Worm (Caenorhabditis elegans): ENCODE measurements around the gene srh-44.
A peak's percentile ranks its signal among the peaks of the same experiment; 100 is the strongest.

The srh-44 gene

ce11 chrII:11545299-11545951 lies 30.6 kb downstream of the srh-44 start, which contains the start of gene dnj-13 (continued):
- TF ChIP-seq ZK546.5 (tag; optimal IDR thresholded peaks at IDR 0.05) (peak; percentile 19), ztf-4 (tag; optimal IDR thresholded peaks at IDR 0.05) (peak; percentile 72)

- no peak for TF ChIP-seq daf-12 (tag; optimal IDR thresholded peaks at IDR 0.05)
- TF ChIP-seq eor-1 (tag; optimal IDR thresholded peaks at IDR 0.05) = no peak
- TF ChIP-seq sea-2 (GFP tag; optimal IDR thresholded peaks at IDR 0.05) = no peak
- TF ChIP-seq tbx-2 (tag; optimal IDR thresholded peaks at IDR 0.05) = no peak
- TF ChIP-seq elt-3 (tag; optimal IDR thresholded peaks at IDR 0.05) = no peak
- TF ChIP-seq mml-1 (tag; optimal IDR thresholded peaks at IDR 0.05) = no peak
- no peak for TF ChIP-seq nhr-43 (tag; optimal IDR thresholded peaks at IDR 0.05; ENCODE audit: poor library complexity, severe bottlenecking)
- TF ChIP-seq nhr-237 (tag; optimal IDR thresholded peaks at IDR 0.05) = no peak
- no peak for TF ChIP-seq fos-1 (tag; optimal IDR thresholded peaks at IDR 0.05)
- no peak for TF ChIP-seq nhr-12 (tag; optimal IDR thresholded peaks at IDR 0.05)
- no peak for TF ChIP-seq hmg-11 (tag; optimal IDR thresholded peaks at IDR 0.05)
- TF ChIP-seq ztf-11 (tag; optimal IDR thresholded peaks at IDR 0.05) = no peak
- TF ChIP-seq aly-2 (tag; optimal IDR thresholded peaks at IDR 0.05) = no peak
- TF ChIP-seq lsy-12 (tag; optimal IDR thresholded peaks at IDR 0.05) = no peak
- no peak for TF ChIP-seq ceh-9 (tag; optimal IDR thresholded peaks at IDR 0.05)
- TF ChIP-seq snpc-4 (tag; optimal IDR thresholded peaks at IDR 0.05) = no peak
- TF ChIP-seq pqm-1 (tag; optimal IDR thresholded peaks at IDR 0.05) = no peak
- TF ChIP-seq fkh-10 (GFP tag; optimal IDR thresholded peaks at IDR 0.05) = no peak
- TF ChIP-seq nhr-67 (tag; optimal IDR thresholded peaks at IDR 0.05) = no peak
These were observed 31.1 kb downstream of the srh-44 start for ce11 chrII:11545952-11546325.

ce11 chrII:11547254-11547687 lies 32.4 kb downstream of the srh-44 start, which contains the start of gene F54D5.7:
F54D5.7 (plus strand) TSS chrII:11547517.
- TF ChIP-seq egl-5 (tag; optimal IDR thresholded peaks at IDR 0.05) (peak; percentile 2), nhr-67 (tag; optimal IDR thresholded peaks at IDR 0.05) (no peak), elt-3 (tag; optimal IDR thresholded peaks at IDR 0.05) (peak in 1 of 3 experiments; percentile 28), hmg-11 (tag; optimal IDR thresholded peaks at IDR 0.05) (no peak), fkh-10 (GFP tag; optimal IDR thresholded peaks at IDR 0.05) (no peak), ama-1 (optimal IDR thresholded peaks at IDR 0.05) (peak; percentile 100), unc-62 (GFP tag; optimal IDR thresholded peaks at IDR 0.05) (peak; percentile 7), mdl-1 (tag; optimal IDR thresholded peaks at IDR 0.05) (peak; percentile 32), eor-1 (tag; optimal IDR thresholded peaks at IDR 0.05) (no peak), tbx-2 (tag; optimal IDR thresholded peaks at IDR 0.05) (peak; percentile 65), mml-1 (tag; optimal IDR thresholded peaks at IDR 0.05) (no peak), nhr-237 (tag; optimal IDR thresholded peaks at IDR 0.05) (no peak), ZK546.5 (tag; optimal IDR thresholded peaks at IDR 0.05) (no peak), pqm-1 (tag; optimal IDR thresholded peaks at IDR 0.05) (no peak), nfya-1 (tag; optimal IDR thresholded peaks at IDR 0.05; ENCODE audit: insufficient read depth) (peak; percentile 67), egl-27 (tag; optimal IDR thresholded peaks at IDR 0.05) (no peak), daf-12 (tag; optimal IDR thresholded peaks at IDR 0.05) (no peak), ztf-4 (tag; optimal IDR thresholded peaks at IDR 0.05) (peak; percentile 92), nhr-77 (tag; optimal IDR thresholded peaks at IDR 0.05) (no peak), lsy-12 (tag; optimal IDR thresholded peaks at IDR 0.05) (peak; percentile 54), nhr-12 (tag; optimal IDR thresholded peaks at IDR 0.05) (no peak), nhr-43 (tag; optimal IDR thresholded peaks at IDR 0.05; ENCODE audit: poor library complexity, severe bottlenecking) (peak; percentile 32), fkh-2 (tag; optimal IDR thresholded peaks at IDR 0.05) (no peak), elt-1 (tag; optimal IDR thresholded peaks at IDR 0.05) (peak; percentile 1), elt-2 (tag; optimal IDR thresholded peaks at IDR 0.05) (peak; percentile 70), ceh-82 (tag; optimal IDR thresholded peaks at IDR 0.05) (no peak), ceh-28 (tag; optimal IDR thresholded peaks at IDR 0.05) (peak; percentile 16), lin-39 (tag; optimal IDR thresholded peaks at IDR 0.05) (peak; percentile 21), R02D3.7 (tag; optimal IDR thresholded peaks at IDR 0.05) (no peak), aly-2 (tag; optimal IDR thresholded peaks at IDR 0.05) (no peak), zag-1 (tag; optimal IDR thresholded peaks at IDR 0.05) (no peak), lin-15B (tag; optimal IDR thresholded peaks at IDR 0.05) (no peak), unc-39 (tag; optimal IDR thresholded peaks at IDR 0.05) (no peak), nhr-25 (tag; optimal IDR thresholded peaks at IDR 0.05) (peak; percentile 96), jun-1 (tag; optimal IDR thresholded peaks at IDR 0.05) (no peak), sea-2 (GFP tag; optimal IDR thresholded peaks at IDR 0.05) (no peak), snpc-4 (tag; optimal IDR thresholded peaks at IDR 0.05) (peak; percentile 39), ceh-9 (tag; optimal IDR thresholded peaks at IDR 0.05) (no peak), ceh-16 (tag; optimal IDR thresholded peaks at IDR 0.05) (peak; percentile 75), pha-4 (tag; optimal IDR thresholded peaks at IDR 0.05) (peak; percentile 52), nhr-11 (tag; optimal IDR thresholded peaks at IDR 0.05) (no peak), skn-1 (tag; optimal IDR thresholded peaks at IDR 0.05) (peak; percentile 5), ztf-11 (tag; optimal IDR thresholded peaks at IDR 0.05) (no peak), fos-1 (tag; optimal IDR thresholded peaks at IDR 0.05) (peak; percentile 66), nhr-76 (tag; optimal IDR thresholded peaks at IDR 0.05) (no peak), nhr-23 (tag; optimal IDR thresholded peaks at IDR 0.05) (peak; percentile 73)

Data from whole organism, L3 larva.